Worm (Caenorhabditis elegans) whole organism, young adult: ENCODE results near the gene F38A1.9.

ENCODE experiments used
- F23B12.7 ChIP-seq: sonication (generic microtip); optimal IDR thresholded peaks from 2 replicates; lab custom pipeline; 2017; ENCODE audit warnings: missing genetic modification characterization, mild to moderate bottlenecking, missing compliant biosample characterization, antibody characterized with exemption, moderate library complexity; ENCODE audit not compliant: insufficient read depth
- F37B4.10 ChIP-seq: fragments of 200-800 bp; sonication (Bioruptor generic); IDR thresholded peaks from 2 replicates; pipeline ENCODE4 v1.3.6; 2022; ENCODE audit warnings: missing genetic modification characterization, missing compliant biosample characterization
- F49E8.2 ChIP-seq: sonication (generic microtip); optimal IDR thresholded peaks from 3 replicates; lab custom pipeline; 2017; ENCODE audit warnings: missing genetic modification characterization, mild to moderate bottlenecking, missing compliant biosample characterization, antibody characterized with exemption, moderate library complexity; ENCODE audit not compliant: insufficient read depth
- K12H6.12 ChIP-seq: fragments of 200-800 bp; sonication (Bioruptor generic); optimal IDR thresholded peaks from 2 replicates; lab custom pipeline; 2018; ENCODE audit warnings: mild to moderate bottlenecking, missing genetic modification characterization, missing compliant biosample characterization
- Y53G8AR.9 ChIP-seq: fragments of 200-800 bp; sonication (Bioruptor generic); conservative IDR thresholded peaks from 2 replicates; pipeline ENCODE4 v1.3.6; 2022; ENCODE audit warnings: missing genetic modification reagents, missing genetic modification characterization, missing compliant biosample characterization
- Y79H2A.3 ChIP-seq: fragments of 200-800 bp; sonication (Bioruptor generic); conservative IDR thresholded peaks from 2 replicates; pipeline ENCODE4 v1.3.6; 2022; ENCODE audit warnings: missing genetic modification reagents, missing genetic modification characterization, missing compliant biosample characterization
- Y95B8A.8 ChIP-seq: fragments of 200-800 bp; sonication (Bioruptor generic); IDR thresholded peaks from 2 replicates; pipeline ENCODE4 v1.3.6; 2022; ENCODE audit warnings: missing genetic modification reagents, missing genetic modification characterization, missing compliant biosample characterization
- ZK185.1 ChIP-seq: sonication (generic microtip); optimal IDR thresholded peaks from 2 replicates; lab custom pipeline; 2016; ENCODE audit warnings: mild to moderate bottlenecking, missing genetic modification characterization, missing compliant biosample characterization; ENCODE audit not compliant: poor library complexity, severe bottlenecking
- akir-1 ChIP-seq: fragments of 200-800 bp; sonication (Bioruptor generic); optimal IDR thresholded peaks from 2 replicates; lab custom pipeline; 2018; ENCODE audit warnings: mild to moderate bottlenecking, missing genetic modification characterization, moderate library complexity, missing compliant biosample characterization
- aptf-3 ChIP-seq: fragments of 200-800 bp; sonication (Bioruptor generic); IDR thresholded peaks from 2 replicates; pipeline ENCODE4 v1.3.6; 2022; ENCODE audit warnings: missing genetic modification characterization, missing compliant biosample characterization
- attf-3 ChIP-seq: fragments of 200-800 bp; sonication (Bioruptor generic); conservative IDR thresholded peaks from 2 replicates; pipeline ENCODE4 v1.3.6; 2022; ENCODE audit warnings: missing genetic modification reagents, missing genetic modification characterization, missing compliant biosample characterization
- attf-6 ChIP-seq: fragments of 200-800 bp; sonication (Bioruptor generic); IDR thresholded peaks from 2 replicates; pipeline ENCODE4 v1.3.6; 2022; ENCODE audit warnings: missing genetic modification reagents, missing genetic modification characterization, missing compliant biosample characterization
- bed-1 ChIP-seq: fragments of 200-800 bp; sonication (Bioruptor generic); IDR thresholded peaks from 2 replicates; pipeline ENCODE4 v1.3.6; 2022; ENCODE audit warnings: missing genetic modification reagents, missing genetic modification characterization, missing compliant biosample characterization
- cebp-2 ChIP-seq: fragments of 200-800 bp; sonication (Bioruptor generic); IDR thresholded peaks from 2 replicates; pipeline ENCODE4 v1.3.6; 2022; ENCODE audit warnings: missing genetic modification characterization, missing compliant biosample characterization
- ceh-40 ChIP-seq: fragments of 200-800 bp; sonication (Bioruptor generic); IDR thresholded peaks from 2 replicates; pipeline ENCODE4 v1.3.6; 2022; ENCODE audit warnings: missing genetic modification characterization, missing compliant biosample characterization
- ceh-79 ChIP-seq: sonication (generic microtip); optimal IDR thresholded peaks from 2 replicates; lab custom pipeline; 2017; ENCODE audit warnings: mild to moderate bottlenecking, missing genetic modification characterization, missing compliant biosample characterization
- dox-1 ChIP-seq: fragments of 200-800 bp; sonication (Bioruptor generic); IDR thresholded peaks from 2 replicates; pipeline ENCODE4 v1.3.6; 2022; ENCODE audit warnings: missing genetic modification reagents, missing genetic modification characterization, missing compliant biosample characterization
- dpl-1 ChIP-seq: fragments of 150-350 bp; optimal IDR thresholded peaks from 2 replicates; lab custom pipeline; 2014; ENCODE audit warnings: missing biosample characterization, missing genetic modification reagents, missing genetic modification characterization
- efl-1 ChIP-seq: fragments of 150-350 bp; optimal IDR thresholded peaks from 2 replicates; lab custom pipeline; 2014; ENCODE audit warnings: missing biosample characterization, missing genetic modification reagents, missing genetic modification characterization
- egl-44 ChIP-seq: fragments of 200-800 bp; sonication (Bioruptor generic); IDR thresholded peaks from 2 replicates; pipeline ENCODE4 v1.3.6; 2022; ENCODE audit warnings: missing genetic modification reagents, missing genetic modification characterization, missing compliant biosample characterization
- ekl-4 ChIP-seq: fragments of 200-800 bp; sonication (Bioruptor generic); IDR thresholded peaks from 2 replicates; pipeline ENCODE4 v1.3.6; 2022; ENCODE audit warnings: missing genetic modification reagents, missing genetic modification characterization, missing compliant biosample characterization
- fkh-3 ChIP-seq: sonication (generic microtip); optimal IDR thresholded peaks from 2 replicates; lab custom pipeline; 2016; ENCODE audit warnings: mild to moderate bottlenecking, missing genetic modification characterization, missing compliant biosample characterization
- gei-17 ChIP-seq: fragments of 200-800 bp; sonication (Bioruptor generic); optimal IDR thresholded peaks from 2 replicates; lab custom pipeline; 2018; ENCODE audit warnings: mild to moderate bottlenecking, missing genetic modification characterization, missing compliant biosample characterization
- hmg-1.2 ChIP-seq: fragments of 200-800 bp; sonication (Bioruptor generic); IDR thresholded peaks from 2 replicates; pipeline ENCODE4 v1.3.6; 2022; ENCODE audit warnings: missing genetic modification reagents, missing genetic modification characterization, missing compliant biosample characterization
- hrde-1 ChIP-seq: sonication (generic microtip); optimal IDR thresholded peaks from 2 replicates; lab custom pipeline; 2016; ENCODE audit warnings: missing genetic modification characterization, mild to moderate bottlenecking, missing compliant biosample characterization, moderate library complexity, missing genotype, missing genetic modification reagents, borderline replicate concordance
- let-607 ChIP-seq, 2 experiments: fragments of 200-800 bp in 1 of 2; sonication (Bioruptor generic) in 1 of 2; sonication (generic microtip) in 1 of 2; optimal IDR thresholded peaks; 2 replicates each; lab custom pipeline; 2016 to 2018; ENCODE audit warnings: mild to moderate bottlenecking in 2 of 2, missing compliant biosample characterization in 2 of 2, missing genetic modification characterization in 2 of 2, moderate library complexity in 2 of 2, missing genotype in 1 of 2
- lin-54 ChIP-seq: fragments of 200-800 bp; sonication (Bioruptor generic); optimal IDR thresholded peaks from 2 replicates; lab custom pipeline; 2018; ENCODE audit warnings: mild to moderate bottlenecking, missing genetic modification characterization, missing compliant biosample characterization
- lir-1 ChIP-seq: fragments of 200-800 bp; sonication (Bioruptor generic); conservative IDR thresholded peaks from 2 replicates; pipeline ENCODE4 v1.3.6; 2022; ENCODE audit warnings: missing genetic modification reagents, missing genetic modification characterization, missing compliant biosample characterization
- lsl-1 ChIP-seq: fragments of 200-800 bp; sonication (Bioruptor generic); optimal IDR thresholded peaks from 2 replicates; lab custom pipeline; 2018; ENCODE audit warnings: mild to moderate bottlenecking, missing genetic modification characterization, moderate library complexity, missing compliant biosample characterization
- madf-3 ChIP-seq: fragments of 200-800 bp; sonication (Bioruptor generic); IDR thresholded peaks from 2 replicates; pipeline ENCODE4 v1.3.6; 2022; ENCODE audit warnings: missing genetic modification reagents, missing genetic modification characterization, missing compliant biosample characterization
- madf-8 ChIP-seq: fragments of 200-800 bp; sonication (Bioruptor generic); conservative IDR thresholded peaks from 2 replicates; pipeline ENCODE4 v1.3.6; 2022; ENCODE audit warnings: missing genetic modification reagents, missing genetic modification characterization, missing compliant biosample characterization
- mcd-1 ChIP-seq: fragments of 200-800 bp; sonication (Bioruptor generic); IDR thresholded peaks from 2 replicates; pipeline ENCODE4 v1.3.6; 2022; ENCODE audit warnings: missing genetic modification reagents, missing genetic modification characterization, missing compliant biosample characterization
- mes-4 ChIP-seq: sonication (generic microtip); optimal IDR thresholded peaks from 2 replicates; lab custom pipeline; 2016; ENCODE audit warnings: missing genotype, missing genetic modification characterization, missing compliant biosample characterization
- nfyb-1 ChIP-seq: fragments of 200-800 bp; sonication (Bioruptor generic); IDR thresholded peaks from 2 replicates; pipeline ENCODE4 v1.3.6; 2022; ENCODE audit warnings: missing genetic modification reagents, missing genetic modification characterization, missing compliant biosample characterization
- nhr-80 ChIP-seq: sonication (generic microtip); optimal IDR thresholded peaks from 2 replicates; lab custom pipeline; 2016; ENCODE audit warnings: missing genetic modification characterization, missing compliant biosample characterization
- nhr-90 ChIP-seq: sonication (generic microtip); optimal IDR thresholded peaks from 2 replicates; lab custom pipeline; 2016; ENCODE audit warnings: missing genotype, mild to moderate bottlenecking, missing genetic modification characterization, missing compliant biosample characterization
- pbrm-1 ChIP-seq: fragments of 200-800 bp; sonication (Bioruptor generic); IDR thresholded peaks from 2 replicates; pipeline ENCODE4 v1.3.6; 2022; ENCODE audit warnings: missing genetic modification reagents, missing genetic modification characterization, missing compliant biosample characterization
- pha-4 ChIP-seq: fragments of 150-350 bp; sonication (generic microtip); optimal IDR thresholded peaks from 2 replicates; lab custom pipeline; 2014; ENCODE audit warnings: missing biosample characterization, missing genetic modification reagents, missing genetic modification characterization
- repo-1 ChIP-seq: sonication (generic microtip); optimal IDR thresholded peaks from 2 replicates; lab custom pipeline; 2017; ENCODE audit warnings: mild to moderate bottlenecking, missing genetic modification characterization, missing compliant biosample characterization
- rpc-1 ChIP-seq, 2 experiments: fragments of 150-350 bp in 1 of 2; sonication (generic microtip) in 1 of 2; optimal IDR thresholded peaks; 2 replicates each; lab custom pipeline; 2014 to 2018; ENCODE audit warnings: missing biosample characterization in 1 of 2, missing genetic modification characterization in 1 of 2, missing genetic modification reagents in 1 of 2, missing genotype in 1 of 2
- snpc-1.3 ChIP-seq: sonication (generic microtip); optimal IDR thresholded peaks from 2 replicates; lab custom pipeline; 2017; ENCODE audit warnings: missing genetic modification characterization, mild to moderate bottlenecking, missing compliant biosample characterization, antibody characterized with exemption, moderate library complexity, missing genotype, missing genetic modification reagents; ENCODE audit not compliant: insufficient read depth
- snpc-3.4 ChIP-seq: sonication (generic microtip); optimal IDR thresholded peaks from 2 replicates; lab custom pipeline; 2017; ENCODE audit warnings: missing genetic modification characterization, mild to moderate bottlenecking, missing compliant biosample characterization, antibody characterized with exemption, moderate library complexity, missing genotype, missing genetic modification reagents
- snpc-4 ChIP-seq, 5 experiments: fragments of 150-350 bp in 1 of 5; sonication (generic microtip) in 4 of 5; optimal IDR thresholded peaks; 2 replicates each; lab custom pipeline; 2014 to 2018; ENCODE audit warnings: missing genetic modification characterization in 5 of 5, missing biosample characterization in 3 of 5, antibody characterized with exemption in 2 of 5, mild to moderate bottlenecking in 2 of 5, missing compliant biosample characterization in 2 of 5, missing genotype in 2 of 5, moderate library complexity in 2 of 5, missing genetic modification reagents in 1 of 5
- zim-3 ChIP-seq: sonication (generic microtip); optimal IDR thresholded peaks from 2 replicates; lab custom pipeline; 2017; ENCODE audit warnings: mild to moderate bottlenecking, missing genetic modification characterization, moderate library complexity, missing compliant biosample characterization
- ztf-25 ChIP-seq: fragments of 200-800 bp; sonication (Bioruptor generic); IDR thresholded peaks from 2 replicates; pipeline ENCODE4 v1.3.6; 2022; ENCODE audit warnings: missing genetic modification reagents, missing genetic modification characterization, missing compliant biosample characterization

Gene F38A1.9

ce11 chrIV:1274583-1274982 lies 29.4 kb upstream of the F38A1.9 start, which contains the start of gene C09E9.1 (continued):
- TF ChIP-seq egl-44 (GFP tag; lab: Robert Waterston, UW) (no peak), ekl-4 (peak; percentile 61), nhr-80 (tag; lab: Kevin White, UChicago) (peak; percentile 18), K12H6.12 (peak; percentile 4), lin-54 (peak; percentile 79), cebp-2 (no peak), hmg-1.2 (peak; percentile 99), F49E8.2 (peak; percentile 37), attf-3 (GFP tag; lab: Robert Waterston, UW) (peak; percentile 53), hrde-1 (tag; lab: Kevin White, UChicago) (no peak), dox-1 (GFP tag; lab: Robert Waterston, UW) (peak; percentile 80), snpc-4 (GFP tag; optimal IDR thresholded peaks at IDR 0.05; lab: Kevin White, UChicago) (no peak), snpc-4 (tag; optimal IDR thresholded peaks at IDR 0.05; lab: Kevin White, UChicago) (peak in 3 of 4 experiments; percentile 11 to 44 (median 38)), snpc-1.3 (tag; lab: Kevin White, UChicago) (no peak), rpc-1 (optimal IDR thresholded peaks at IDR 0.05; lab: Kevin White, UChicago) (no peak), rpc-1 (tag; optimal IDR thresholded peaks at IDR 0.05; lab: Kevin White, UChicago) (no peak), bed-1 (GFP tag; lab: Robert Waterston, UW) (no peak), ceh-40 (GFP tag; lab: Robert Waterston, UW) (no peak), F37B4.10 (GFP tag; lab: Robert Waterston, UW) (no peak), attf-6 (GFP tag; lab: Robert Waterston, UW) (no peak), Y53G8AR.9 (GFP tag; lab: Robert Waterston, UW) (0 out of 2 replicates have a peak, but pooled peaks have one; percentile 25), madf-8 (GFP tag; lab: Robert Waterston, UW) (peak; percentile 34; the same call in 1 of the 2 replicates), nhr-90 (tag; lab: Kevin White, UChicago) (no peak), let-607 (tag; optimal IDR thresholded peaks at IDR 0.05; lab: Kevin White, UChicago) (no peak), mes-4 (tag; lab: Kevin White, UChicago) (no peak), pbrm-1 (GFP tag; lab: Robert Waterston, UW) (peak; percentile 53; the same call in 1 of the 2 replicates), ztf-25 (GFP tag; lab: Robert Waterston, UW) (no peak), dpl-1 (GFP tag; lab: Kevin White, UChicago) (peak; percentile 60), pha-4 (tag; lab: Kevin White, UChicago) (peak; percentile 43), F23B12.7 (tag; lab: Kevin White, UChicago) (peak; percentile 19), lsl-1 (GFP tag; lab: Kevin White, UChicago) (peak; percentile 74), aptf-3 (GFP tag; lab: Robert Waterston, UW) (no peak), mcd-1 (GFP tag; lab: Robert Waterston, UW) (peak; percentile 72), efl-1 (GFP tag; lab: Kevin White, UChicago) (peak; percentile 52), nfyb-1 (GFP tag; lab: Robert Waterston, UW) (0 out of 2 replicates have a peak, but pooled peaks have one; percentile 24)

ce11 chrIV:1266724-1267123 lies 21.6 kb upstream of the F38A1.9 start, which contains the start of gene clec-170:
Gene clec-170 (plus strand): TSS chrIV:1266866.
- TF ChIP-seq madf-3, result no peak
- no peak for TF ChIP-seq rpc-1 (optimal IDR thresholded peaks at IDR 0.05; lab: Kevin White, UChicago)
- no peak for TF ChIP-seq rpc-1 (tag; optimal IDR thresholded peaks at IDR 0.05; lab: Kevin White, UChicago)
- TF ChIP-seq Y79H2A.3 (GFP tag; lab: Robert Waterston, UW), result no peak
- no peak for TF ChIP-seq Y95B8A.8 (GFP tag; lab: Robert Waterston, UW)
- TF ChIP-seq zim-3, result no peak
- no peak for TF ChIP-seq gei-17
- TF ChIP-seq cebp-2, result no peak
- TF ChIP-seq repo-1, result no peak
- no peak for TF ChIP-seq lsl-1 (GFP tag; lab: Kevin White, UChicago)
- no peak for TF ChIP-seq snpc-1.3 (tag; lab: Kevin White, UChicago)
- TF ChIP-seq ceh-79 (tag; lab: Kevin White, UChicago), result no peak
- TF ChIP-seq hrde-1 (tag; lab: Kevin White, UChicago), result no peak
- TF ChIP-seq ZK185.1, result no peak
- TF ChIP-seq akir-1 (GFP tag; lab: Kevin White, UChicago), result no peak
- TF ChIP-seq ztf-25 (GFP tag; lab: Robert Waterston, UW), result no peak
- TF ChIP-seq Y53G8AR.9 (GFP tag; lab: Robert Waterston, UW), result no peak
- TF ChIP-seq lir-1 (GFP tag; lab: Robert Waterston, UW), result no peak
- no peak for TF ChIP-seq snpc-3.4 (tag; lab: Kevin White, UChicago)
- TF ChIP-seq fkh-3 (tag; lab: Kevin White, UChicago), result no peak
